Worm (Caenorhabditis elegans): ENCODE measurements around the gene C35D6.4.

Gene C35D6.4

ce11 chrIV:16323373-16323772 is 27.4 kb upstream of the C35D6.4 start, which contains the start of gene srz-104:
Gene srz-104, plus strand, starts transcription at chrIV:16323673.
- no peak for TF ChIP-seq R02D3.7 (tag; optimal IDR thresholded peaks at IDR 0.05)
- TF ChIP-seq nhr-11 (tag; optimal IDR thresholded peaks at IDR 0.05): no peak
- TF ChIP-seq snpc-4 (tag; optimal IDR thresholded peaks at IDR 0.05): no peak
- TF ChIP-seq elt-3 (tag; optimal IDR thresholded peaks at IDR 0.05): no peak
- TF ChIP-seq sma-9 (GFP tag; optimal IDR thresholded peaks at IDR 0.05): no peak
- TF ChIP-seq sma-9 (tag; optimal IDR thresholded peaks at IDR 0.05): no peak
- no peak for TF ChIP-seq mdl-1 (tag; optimal IDR thresholded peaks at IDR 0.05)
- no peak for TF ChIP-seq nhr-12 (tag; optimal IDR thresholded peaks at IDR 0.05)
- no peak for TF ChIP-seq alr-1 (tag; optimal IDR thresholded peaks at IDR 0.05)
- TF ChIP-seq unc-39 (tag; optimal IDR thresholded peaks at IDR 0.05): no peak
- TF ChIP-seq dmd-4 (tag; optimal IDR thresholded peaks at IDR 0.05): no peak
- no peak for TF ChIP-seq aly-2 (tag; optimal IDR thresholded peaks at IDR 0.05)
- no peak for TF ChIP-seq lin-39 (tag; optimal IDR thresholded peaks at IDR 0.05)
- no peak for TF ChIP-seq nhr-129 (tag; optimal IDR thresholded peaks at IDR 0.05)
- TF ChIP-seq sem-4 (tag; optimal IDR thresholded peaks at IDR 0.05): no peak
- TF ChIP-seq ztf-1 (GFP tag; conservative IDR thresholded peaks at IDR 0.05): no peak
- TF ChIP-seq ztf-4 (tag; optimal IDR thresholded peaks at IDR 0.05): no peak
- no peak for TF ChIP-seq nhr-237 (tag; optimal IDR thresholded peaks at IDR 0.05)
- TF ChIP-seq mab-5 (tag; optimal IDR thresholded peaks at IDR 0.05): no peak
- TF ChIP-seq ceh-82 (tag; optimal IDR thresholded peaks at IDR 0.05): no peak

- TF ChIP-seq lsy-2 (tag; optimal IDR thresholded peaks at IDR 0.05) (no peak), egl-27 (tag; optimal IDR thresholded peaks at IDR 0.05) (no peak), ceh-82 (tag; optimal IDR thresholded peaks at IDR 0.05) (no peak), alr-1 (tag; optimal IDR thresholded peaks at IDR 0.05) (no peak), gmeb-1 (tag; optimal IDR thresholded peaks at IDR 0.05) (no peak), mab-5 (tag; optimal IDR thresholded peaks at IDR 0.05) (no peak), F13H6.1 (tag; optimal IDR thresholded peaks at IDR 0.05) (no peak), ztf-1 (GFP tag; conservative IDR thresholded peaks at IDR 0.05) (no peak), crh-2 (tag; optimal IDR thresholded peaks at IDR 0.05) (no peak), elt-3 (tag; optimal IDR thresholded peaks at IDR 0.05) (no peak), C34F6.9 (tag; optimal IDR thresholded peaks at IDR 0.05) (no peak), R02D3.7 (tag; optimal IDR thresholded peaks at IDR 0.05) (no peak), ZK546.5 (tag; optimal IDR thresholded peaks at IDR 0.05) (no peak), sma-9 (GFP tag; optimal IDR thresholded peaks at IDR 0.05) (no peak), sma-9 (tag; optimal IDR thresholded peaks at IDR 0.05) (no peak), aly-2 (tag; optimal IDR thresholded peaks at IDR 0.05) (no peak), snpc-4 (tag; optimal IDR thresholded peaks at IDR 0.05) (no peak), nhr-12 (tag; optimal IDR thresholded peaks at IDR 0.05) (no peak), lin-13 (GFP tag; optimal IDR thresholded peaks at IDR 0.05) (no peak)
Observed at ce11 chrIV:16324589-16324988, 26.2 kb upstream of the C35D6.4 start, which contains the start of gene srz-105. Gene srz-105, plus strand, starts transcription at chrIV:16324889.

- no peak for TF ChIP-seq ceh-82 (tag; optimal IDR thresholded peaks at IDR 0.05)
Observed at ce11 chrIV:16328519-16328918, 22.3 kb upstream of the C35D6.4 start, which contains the start of gene K03D3.2. Gene K03D3.2, minus strand, starts transcription at chrIV:16328619.

- no peak for TF ChIP-seq fos-1 (tag; optimal IDR thresholded peaks at IDR 0.05)
- no peak for TF ChIP-seq nhr-6 (tag; optimal IDR thresholded peaks at IDR 0.05)
- no peak for TF ChIP-seq nhr-21 (tag; optimal IDR thresholded peaks at IDR 0.05)
- no peak for TF ChIP-seq nhr-77 (tag; optimal IDR thresholded peaks at IDR 0.05)
- no peak for TF ChIP-seq nhr-10 (tag; optimal IDR thresholded peaks at IDR 0.05)
- no peak for TF ChIP-seq nhr-11 (tag; optimal IDR thresholded peaks at IDR 0.05)
- no peak for TF ChIP-seq mbf-1 (tag; optimal IDR thresholded peaks at IDR 0.05)
- TF ChIP-seq R02D3.7 (tag; optimal IDR thresholded peaks at IDR 0.05): no peak
- no peak for TF ChIP-seq aly-2 (tag; optimal IDR thresholded peaks at IDR 0.05)
- no peak for TF ChIP-seq elt-3 (tag; optimal IDR thresholded peaks at IDR 0.05)
- TF ChIP-seq snpc-4 (tag; optimal IDR thresholded peaks at IDR 0.05): no peak
- no peak for TF ChIP-seq C34F6.9 (tag; optimal IDR thresholded peaks at IDR 0.05)
- no peak for TF ChIP-seq skn-1 (tag; optimal IDR thresholded peaks at IDR 0.05)
- TF ChIP-seq lin-13 (GFP tag; optimal IDR thresholded peaks at IDR 0.05): no peak
- TF ChIP-seq ceh-82 (tag; optimal IDR thresholded peaks at IDR 0.05): no peak
- no peak for TF ChIP-seq ZK546.5 (tag; optimal IDR thresholded peaks at IDR 0.05)
- TF ChIP-seq alr-1 (tag; optimal IDR thresholded peaks at IDR 0.05): no peak
- TF ChIP-seq F13H6.1 (tag; optimal IDR thresholded peaks at IDR 0.05): no peak
Observed at ce11 chrIV:16329159-16329558, 21.6 kb upstream of the C35D6.4 start, which contains the start of gene srz-74. Gene srz-74, plus strand, starts transcription at chrIV:16329459.

- TF ChIP-seq elt-1 (tag; optimal IDR thresholded peaks at IDR 0.05) (no peak), nhr-10 (tag; optimal IDR thresholded peaks at IDR 0.05) (no peak), mab-5 (tag; optimal IDR thresholded peaks at IDR 0.05) (no peak)
Observed at ce11 chrIV:16330508-16330907, 20.3 kb upstream of the C35D6.4 start.
